Worm (Caenorhabditis elegans): ENCODE measurements around the gene trxr-2.

Gene trxr-2

DNA sequence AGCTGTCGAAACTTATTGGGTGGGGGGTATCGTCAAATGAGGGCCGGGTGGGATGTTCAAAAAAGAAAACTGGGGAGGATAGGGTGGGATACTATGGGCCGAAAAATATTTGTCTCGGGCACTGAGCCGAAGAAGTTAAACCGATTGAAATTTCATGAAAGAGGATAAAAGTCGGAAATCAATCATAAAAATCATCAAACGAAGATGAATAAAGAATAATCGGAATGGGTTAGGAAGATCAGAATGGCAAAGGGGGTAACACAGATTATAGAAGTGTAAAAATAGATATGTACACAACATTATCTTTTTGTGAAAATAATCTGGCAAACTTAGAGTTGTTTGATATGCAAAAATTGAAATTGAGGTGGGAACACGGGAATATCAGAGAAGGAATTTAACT, 42.0 kb downstream of the trxr-2 start:
- TF ChIP-seq egl-13 (tag; optimal IDR thresholded peaks at IDR 0.05) (no peak), skn-1 (tag; optimal IDR thresholded peaks at IDR 0.05) (no peak), elt-2 (tag; optimal IDR thresholded peaks at IDR 0.05) (no peak), xbp-1 (tag; optimal IDR thresholded peaks at IDR 0.05) (no peak), irx-1 (tag; optimal IDR thresholded peaks at IDR 0.05) (no peak), fkh-10 (GFP tag; optimal IDR thresholded peaks at IDR 0.05) (no peak)

DNA sequence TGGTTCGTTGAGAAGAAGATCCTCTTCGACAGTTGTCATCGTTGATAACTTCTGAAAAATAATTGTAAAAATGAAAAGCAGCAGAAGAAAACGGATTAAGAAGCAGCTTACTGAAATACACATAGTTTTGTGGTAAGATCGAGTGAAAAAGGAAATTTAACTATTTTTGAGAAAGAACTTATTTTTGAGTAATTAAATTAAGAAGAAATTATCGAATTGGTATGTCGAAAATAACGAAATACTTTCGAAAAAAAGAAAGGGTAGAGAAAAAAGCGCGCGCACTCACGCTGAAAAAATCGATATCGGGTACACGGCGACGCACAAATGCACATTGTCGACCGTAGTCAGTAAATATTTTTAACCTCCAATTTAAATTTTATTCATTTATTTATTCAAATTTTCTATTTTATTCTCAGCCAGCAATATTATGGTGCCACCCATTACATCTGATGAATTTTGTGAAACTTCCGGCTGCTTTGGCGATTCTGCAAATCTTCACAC, 42.6 kb downstream of the trxr-2 start, which contains the start of the genes ZK643.5 and ZK643.2:
ZK643.5 (minus strand) TSS at position 51 of the 501 bp plus-strand sequence.
ZK643.2 (plus strand) TSS at position 395 of the 501 bp plus-strand sequence.
- TF ChIP-seq unc-130 (tag; optimal IDR thresholded peaks at IDR 0.05) = peak; percentile 26
- TF ChIP-seq tbx-2 (tag; optimal IDR thresholded peaks at IDR 0.05) = peak; percentile 72
- no peak for TF ChIP-seq sup-37 (GFP tag; optimal IDR thresholded peaks at IDR 0.05)
- TF ChIP-seq sptf-1 (tag; optimal IDR thresholded peaks at IDR 0.05) = no peak
- no peak for TF ChIP-seq ama-1 (optimal IDR thresholded peaks at IDR 0.05)
- TF ChIP-seq jun-1 (tag; optimal IDR thresholded peaks at IDR 0.05) = no peak
- TF ChIP-seq skn-1 (tag; optimal IDR thresholded peaks at IDR 0.05) = peak; percentile 71
- peak; percentile 57 to 79 for TF ChIP-seq efl-1 (optimal IDR thresholded peaks at IDR 0.05)
- peak; percentile 82 to 96 for TF ChIP-seq efl-1 (GFP tag; optimal IDR thresholded peaks at IDR 0.05 in 1 of 2)
- peak; percentile 80 for TF ChIP-seq nhr-71 (tag; optimal IDR thresholded peaks at IDR 0.05)
- peak; percentile 68 for TF ChIP-seq lir-3 (tag; optimal IDR thresholded peaks at IDR 0.05; ENCODE audit: poor library complexity)
- no peak for TF ChIP-seq nhr-77 (tag; optimal IDR thresholded peaks at IDR 0.05)
- peak; percentile 80 for TF ChIP-seq snu-23 (GFP tag; optimal IDR thresholded peaks at IDR 0.05)
- peak; percentile 87 for TF ChIP-seq F16B12.6 (tag; optimal IDR thresholded peaks at IDR 0.05)
- no peak for TF ChIP-seq fkh-4 (tag; optimal IDR thresholded peaks at IDR 0.05; ENCODE audit: borderline replicate concordance)
- TF ChIP-seq lsy-2 (tag; optimal IDR thresholded peaks at IDR 0.05) = peak; percentile 92 to 98
- no peak for TF ChIP-seq lin-13 (GFP tag; optimal IDR thresholded peaks at IDR 0.05)
- no peak for TF ChIP-seq C34B4.2 (tag; optimal IDR thresholded peaks at IDR 0.05)
- TF ChIP-seq aly-2 (tag; optimal IDR thresholded peaks at IDR 0.05) = no peak
- no peak for TF ChIP-seq grh-1 (GFP tag; IDR thresholded peaks at IDR 0.05)
- TF ChIP-seq pax-3 (tag; optimal IDR thresholded peaks at IDR 0.05) = no peak
- TF ChIP-seq dsc-1 (tag; optimal IDR thresholded peaks at IDR 0.05) = peak; percentile 61
- TF ChIP-seq nhr-76 (tag; optimal IDR thresholded peaks at IDR 0.05) = no peak
- peak; percentile 63 for TF ChIP-seq nhr-19 (GFP tag; conservative IDR thresholded peaks at IDR 0.05)
- no peak for TF ChIP-seq ets-5 (GFP tag; IDR thresholded peaks at IDR 0.05)
- no peak for TF ChIP-seq hlh-4 (tag; optimal IDR thresholded peaks at IDR 0.05)
- TF ChIP-seq elt-3 (tag; optimal IDR thresholded peaks at IDR 0.05) = peak in 1 of 6 experiments; percentile 56
- peak; percentile 8 for TF ChIP-seq irx-1 (tag; optimal IDR thresholded peaks at IDR 0.05)
- peak; percentile 37 for TF ChIP-seq lin-15B (tag; optimal IDR thresholded peaks at IDR 0.05)
- TF ChIP-seq ceh-63 (GFP tag; optimal IDR thresholded peaks at IDR 0.05) = no peak
- peak; percentile 75 to 86 (median 79) for TF ChIP-seq dpl-1 (GFP tag; optimal IDR thresholded peaks at IDR 0.05)
- TF ChIP-seq tlp-1 (tag; optimal IDR thresholded peaks at IDR 0.05) = no peak
- TF ChIP-seq lin-14 (GFP tag; optimal IDR thresholded peaks at IDR 0.05) = peak; percentile 70
- no peak for TF ChIP-seq hlh-17 (GFP tag; optimal IDR thresholded peaks at IDR 0.05; ENCODE audit: borderline replicate concordance)
- TF ChIP-seq zag-1 (tag; optimal IDR thresholded peaks at IDR 0.05) = no peak
- TF ChIP-seq elt-2 (tag; optimal IDR thresholded peaks at IDR 0.05) = no peak
- TF ChIP-seq isw-1 (GFP tag; IDR thresholded peaks at IDR 0.05) = peak; percentile 12; the same call in 1 of the 2 replicates
- TF ChIP-seq ceh-8 (GFP tag; optimal IDR thresholded peaks at IDR 0.05) = no peak
- peak; percentile 74 for TF ChIP-seq nhr-20 (tag; optimal IDR thresholded peaks at IDR 0.05)
- TF ChIP-seq nhr-12 (tag; optimal IDR thresholded peaks at IDR 0.05) = no peak
- TF ChIP-seq swsn-7 (tag; optimal IDR thresholded peaks at IDR 0.05) = peak; percentile 74
- TF ChIP-seq sox-4 (tag; optimal IDR thresholded peaks at IDR 0.05) = no peak
- no peak for TF ChIP-seq nhr-28 (tag; optimal IDR thresholded peaks at IDR 0.05)
- TF ChIP-seq mep-1 (tag; optimal IDR thresholded peaks at IDR 0.05) = peak; percentile 72
- no peak for TF ChIP-seq unc-62 (GFP tag; optimal IDR thresholded peaks at IDR 0.05)
- TF ChIP-seq hpl-2 (GFP tag; optimal IDR thresholded peaks at IDR 0.05) = no peak
- TF ChIP-seq fkh-8 (tag; optimal IDR thresholded peaks at IDR 0.05) = peak; percentile 27
- no peak for TF ChIP-seq nhr-84 (tag; optimal IDR thresholded peaks at IDR 0.05)
